Worm (Caenorhabditis elegans) whole organism, early embryonic: ENCODE results near the gene R11.3.

Experiments used
- B0310.2 ChIP-seq: sonication (generic microtip); optimal IDR thresholded peaks from 2 replicates; lab custom pipeline; 2016; ENCODE audit warnings: mild to moderate bottlenecking, missing genetic modification characterization, missing compliant biosample characterization
- F13C5.2 ChIP-seq: sonication (generic microtip); optimal IDR thresholded peaks from 2 replicates; lab custom pipeline; 2017; ENCODE audit warnings: mild to moderate bottlenecking, missing genetic modification characterization, inconsistent platforms, missing compliant biosample characterization
- aly-1 ChIP-seq: sonication (generic microtip); optimal IDR thresholded peaks from 2 replicates; lab custom pipeline; 2016; ENCODE audit warnings: missing genetic modification characterization, missing compliant biosample characterization
- ama-1 ChIP-seq: fragments of 150-350 bp; optimal IDR thresholded peaks from 2 replicates; lab custom pipeline; 2014
- ceh-13 ChIP-seq: fragments of 200-800 bp; sonication (Bioruptor generic); optimal IDR thresholded peaks from 2 replicates; lab custom pipeline; 2018; ENCODE audit warnings: mild to moderate bottlenecking, missing genetic modification characterization, missing compliant biosample characterization
- ceh-36 ChIP-seq: sonication (generic microtip); optimal IDR thresholded peaks from 2 replicates; lab custom pipeline; 2016; ENCODE audit warnings: missing genetic modification characterization, inconsistent platforms, missing compliant biosample characterization
- ets-7 ChIP-seq: sonication (generic microtip); optimal IDR thresholded peaks from 2 replicates; lab custom pipeline; 2016; ENCODE audit warnings: missing genotype, missing genetic modification characterization, missing compliant biosample characterization
- flt-1 ChIP-seq: fragments of 200-800 bp; sonication (Bioruptor generic); IDR thresholded peaks from 2 replicates; pipeline ENCODE4 v1.3.6; 2022; ENCODE audit warnings: missing genetic modification characterization, missing compliant biosample characterization
- hmbx-1 ChIP-seq: sonication (generic microtip); optimal IDR thresholded peaks from 2 replicates; lab custom pipeline; 2016; ENCODE audit warnings: mild to moderate bottlenecking, missing genetic modification characterization, missing compliant biosample characterization
- hmg-4 ChIP-seq: fragments of 200-800 bp; sonication (Bioruptor generic); optimal IDR thresholded peaks from 2 replicates; lab custom pipeline; 2018; ENCODE audit warnings: mild to moderate bottlenecking, missing genetic modification characterization, missing compliant biosample characterization
- hnd-1 ChIP-seq: sonication (generic microtip); optimal IDR thresholded peaks from 2 replicates; lab custom pipeline; 2016; ENCODE audit warnings: missing genetic modification characterization, missing compliant biosample characterization
- pes-1 ChIP-seq: fragments of 200-800 bp; sonication (Bioruptor generic); IDR thresholded peaks from 2 replicates; pipeline ENCODE4 v1.3.6; 2022; ENCODE audit warnings: missing genetic modification reagents, missing genetic modification characterization, missing compliant biosample characterization
- scrt-1 ChIP-seq: fragments of 200-800 bp; sonication (Bioruptor generic); IDR thresholded peaks from 2 replicates; pipeline ENCODE4 v1.3.6; 2022; ENCODE audit warnings: missing genetic modification characterization, missing compliant biosample characterization
- sea-1 ChIP-seq: fragments of 200-800 bp; sonication (Bioruptor generic); conservative IDR thresholded peaks from 2 replicates; pipeline ENCODE4 v1.3.6; 2022; ENCODE audit warnings: missing genetic modification characterization, missing compliant biosample characterization
- tbx-11 ChIP-seq: fragments of 200-800 bp; sonication (Bioruptor generic); IDR thresholded peaks from 2 replicates; pipeline ENCODE4 v1.3.6; 2022; ENCODE audit warnings: missing genetic modification characterization, missing compliant biosample characterization
- tbx-37 ChIP-seq: fragments of 200-800 bp; sonication (Bioruptor generic); conservative IDR thresholded peaks from 2 replicates; pipeline ENCODE4 v1.3.6; 2022; ENCODE audit warnings: missing genetic modification reagents, missing genetic modification characterization, missing compliant biosample characterization
- tra-4 ChIP-seq: sonication (generic microtip); optimal IDR thresholded peaks from 2 replicates; lab custom pipeline; 2017; ENCODE audit warnings: missing genetic modification characterization, missing compliant biosample characterization

Gene R11.3

ce11 chrX:16166994-16167393 is 32.1 kb downstream of the R11.3 start:
- TF ChIP-seq hnd-1 (tag; lab: Kevin White, UChicago) (no peak), F13C5.2 (tag; lab: Kevin White, UChicago) (no peak), pes-1 (no peak), ceh-36 (tag; lab: Kevin White, UChicago) (no peak), ets-7 (tag; lab: Kevin White, UChicago) (no peak), ama-1 (lab: Kevin White, UChicago) (no peak), tbx-11 (GFP tag; lab: Robert Waterston, UW) (no peak), flt-1 (GFP tag; lab: Robert Waterston, UW) (no peak), hmg-4 (GFP tag; lab: Kevin White, UChicago) (no peak), tbx-37 (GFP tag; lab: Robert Waterston, UW) (no peak), scrt-1 (GFP tag; lab: Robert Waterston, UW) (no peak), ceh-13 (GFP tag; lab: Kevin White, UChicago) (no peak), aly-1 (tag; lab: Kevin White, UChicago) (no peak), hmbx-1 (tag; lab: Kevin White, UChicago) (no peak), tra-4 (no peak), sea-1 (GFP tag; lab: Robert Waterston, UW) (no peak)

- no peak for TF ChIP-seq tra-4
- no peak for TF ChIP-seq ceh-36 (tag; lab: Kevin White, UChicago)
- no peak for TF ChIP-seq scrt-1 (GFP tag; lab: Robert Waterston, UW)
- no peak for TF ChIP-seq sea-1 (GFP tag; lab: Robert Waterston, UW)
- no peak for TF ChIP-seq ceh-13 (GFP tag; lab: Kevin White, UChicago)
- no peak for TF ChIP-seq tbx-37 (GFP tag; lab: Robert Waterston, UW)
- TF ChIP-seq flt-1 (GFP tag; lab: Robert Waterston, UW), result no peak
- no peak for TF ChIP-seq hmg-4 (GFP tag; lab: Kevin White, UChicago)
- TF ChIP-seq tbx-11 (GFP tag; lab: Robert Waterston, UW), result no peak
- no peak for TF ChIP-seq ets-7 (tag; lab: Kevin White, UChicago)
- no peak for TF ChIP-seq pes-1
- no peak for TF ChIP-seq hmbx-1 (tag; lab: Kevin White, UChicago)
- TF ChIP-seq B0310.2 (tag; lab: Kevin White, UChicago), result no peak
- TF ChIP-seq ama-1 (lab: Kevin White, UChicago), result no peak
- TF ChIP-seq aly-1 (tag; lab: Kevin White, UChicago), result no peak
- TF ChIP-seq F13C5.2 (tag; lab: Kevin White, UChicago), result no peak
Observed at ce11 chrX:16166484-16166883, 32.6 kb downstream of the R11.3 start.

- TF ChIP-seq B0310.2 (tag; lab: Kevin White, UChicago) (no peak), tbx-11 (GFP tag; lab: Robert Waterston, UW) (no peak), sea-1 (GFP tag; lab: Robert Waterston, UW) (no peak), hnd-1 (tag; lab: Kevin White, UChicago) (no peak), tbx-37 (GFP tag; lab: Robert Waterston, UW) (no peak), pes-1 (no peak), ceh-13 (GFP tag; lab: Kevin White, UChicago) (no peak), scrt-1 (GFP tag; lab: Robert Waterston, UW) (no peak), aly-1 (tag; lab: Kevin White, UChicago) (no peak), ceh-36 (tag; lab: Kevin White, UChicago) (no peak), ets-7 (tag; lab: Kevin White, UChicago) (no peak), F13C5.2 (tag; lab: Kevin White, UChicago) (no peak)
Observed at ce11 chrX:16163402-16163801, 35.6 kb downstream of the R11.3 start, which contains the start of gene F09C8.1. TSS of gene F09C8.1 (minus strand) at chrX:16163524.

- TF ChIP-seq tbx-11 (GFP tag; lab: Robert Waterston, UW) (no peak), ceh-36 (tag; lab: Kevin White, UChicago) (no peak), aly-1 (tag; lab: Kevin White, UChicago) (no peak), sea-1 (GFP tag; lab: Robert Waterston, UW) (no peak), hmbx-1 (tag; lab: Kevin White, UChicago) (no peak), hmg-4 (GFP tag; lab: Kevin White, UChicago) (no peak), scrt-1 (GFP tag; lab: Robert Waterston, UW) (no peak)
Observed at ce11 chrX:16160924-16161323, 38.1 kb downstream of the R11.3 start.

- TF ChIP-seq flt-1 (GFP tag; lab: Robert Waterston, UW) (no peak), F13C5.2 (tag; lab: Kevin White, UChicago) (no peak), sea-1 (GFP tag; lab: Robert Waterston, UW) (no peak), hnd-1 (tag; lab: Kevin White, UChicago) (no peak), tbx-11 (GFP tag; lab: Robert Waterston, UW) (no peak), ets-7 (tag; lab: Kevin White, UChicago) (no peak)
Observed at ce11 chrX:16159359-16159758, 39.7 kb downstream of the R11.3 start.

ce11 chrX:16157499-16157898 is 41.6 kb downstream of the R11.3 start:
- TF ChIP-seq ama-1 (lab: Kevin White, UChicago) (no peak), ceh-36 (tag; lab: Kevin White, UChicago) (no peak), hmbx-1 (tag; lab: Kevin White, UChicago) (no peak), ceh-13 (GFP tag; lab: Kevin White, UChicago) (no peak), aly-1 (tag; lab: Kevin White, UChicago) (no peak), pes-1 (no peak), sea-1 (GFP tag; lab: Robert Waterston, UW) (no peak), F13C5.2 (tag; lab: Kevin White, UChicago) (no peak), B0310.2 (tag; lab: Kevin White, UChicago) (no peak), flt-1 (GFP tag; lab: Robert Waterston, UW) (no peak), tbx-37 (GFP tag; lab: Robert Waterston, UW) (no peak), hnd-1 (tag; lab: Kevin White, UChicago) (no peak), hmg-4 (GFP tag; lab: Kevin White, UChicago) (no peak), tra-4 (no peak), ets-7 (tag; lab: Kevin White, UChicago) (no peak), tbx-11 (GFP tag; lab: Robert Waterston, UW) (no peak)

- TF ChIP-seq F13C5.2 (tag; lab: Kevin White, UChicago) (peak; percentile 2), scrt-1 (GFP tag; lab: Robert Waterston, UW) (no peak), B0310.2 (tag; lab: Kevin White, UChicago) (no peak), ceh-13 (GFP tag; lab: Kevin White, UChicago) (no peak), sea-1 (GFP tag; lab: Robert Waterston, UW) (no peak), tbx-37 (GFP tag; lab: Robert Waterston, UW) (no peak), hmg-4 (GFP tag; lab: Kevin White, UChicago) (peak; percentile 47), ets-7 (tag; lab: Kevin White, UChicago) (no peak), ama-1 (lab: Kevin White, UChicago) (no peak), hnd-1 (tag; lab: Kevin White, UChicago) (no peak), tra-4 (no peak), aly-1 (tag; lab: Kevin White, UChicago) (no peak), ceh-36 (tag; lab: Kevin White, UChicago) (no peak), tbx-11 (GFP tag; lab: Robert Waterston, UW) (no peak), hmbx-1 (tag; lab: Kevin White, UChicago) (no peak), flt-1 (GFP tag; lab: Robert Waterston, UW) (0 out of 2 replicates have a peak, but pooled peaks have one; percentile 5), pes-1 (no peak)
Observed at ce11 chrX:16156891-16157290, 42.2 kb downstream of the R11.3 start.
